Worm (Caenorhabditis elegans): ENCODE measurements around the gene thoc-5.

Gene thoc-5

ce11 chrIII:5346017-5346416, 3.2 kb downstream of the thoc-5 start, which contains the start of gene glrx-21 (continued):
- TF ChIP-seq ama-1 (optimal IDR thresholded peaks at IDR 0.05) (no peak), ama-1 (GFP tag; optimal IDR thresholded peaks at IDR 0.05) (no peak), hmg-20 (GFP tag; IDR thresholded peaks at IDR 0.05) (no peak)

DNA sequence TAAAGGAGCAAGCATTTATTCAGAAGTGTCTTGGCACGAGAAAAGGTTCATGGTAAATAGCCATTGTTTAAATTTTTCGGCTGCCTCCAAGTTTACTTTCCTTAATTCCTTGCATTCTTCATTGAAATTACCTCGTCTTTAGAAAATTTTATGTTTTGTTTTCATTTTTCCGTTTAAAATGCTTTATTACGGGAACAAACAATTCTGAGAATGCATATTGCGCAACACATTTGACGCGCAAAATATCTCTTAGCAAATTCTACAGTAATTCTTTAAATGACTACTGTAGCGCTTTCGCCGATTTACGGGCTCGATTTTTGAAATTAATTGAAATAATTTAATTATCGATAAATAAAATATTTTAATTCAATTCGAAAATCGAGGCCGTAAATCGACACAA, 4.6 kb downstream of the thoc-5 start:
- no peak for TF ChIP-seq die-1 (tag; optimal IDR thresholded peaks at IDR 0.05)
- no peak for TF ChIP-seq xnd-1 (tag; optimal IDR thresholded peaks at IDR 0.05)
- TF ChIP-seq C17E4.6 (GFP tag; IDR thresholded peaks at IDR 0.05): no peak
- TF ChIP-seq ZK185.1 (tag; optimal IDR thresholded peaks at IDR 0.05; ENCODE audit: poor library complexity, severe bottlenecking): no peak
- no peak for TF ChIP-seq sdz-38 (tag; optimal IDR thresholded peaks at IDR 0.05)
- no peak for TF ChIP-seq unc-130 (GFP tag; optimal IDR thresholded peaks at IDR 0.05)
- no peak for TF ChIP-seq somi-1 (GFP tag; optimal IDR thresholded peaks at IDR 0.05)
- TF ChIP-seq C06A6.2 (GFP tag; conservative IDR thresholded peaks at IDR 0.05): no peak
- no peak for TF ChIP-seq Y67H2A.10 (GFP tag; conservative IDR thresholded peaks at IDR 0.05)
- TF ChIP-seq ceh-58 (GFP tag; IDR thresholded peaks at IDR 0.05): no peak
- TF ChIP-seq Y53F4B.3 (GFP tag; IDR thresholded peaks at IDR 0.05): no peak
- TF ChIP-seq hmg-20 (GFP tag; IDR thresholded peaks at IDR 0.05): no peak
- no peak for TF ChIP-seq aptf-3 (GFP tag; IDR thresholded peaks at IDR 0.05)
- no peak for TF ChIP-seq madf-6 (GFP tag; IDR thresholded peaks at IDR 0.05)
- TF ChIP-seq zim-3 (tag; optimal IDR thresholded peaks at IDR 0.05): no peak
- no peak for TF ChIP-seq tlf-1 (GFP tag; optimal IDR thresholded peaks at IDR 0.05)
- no peak for TF ChIP-seq nhr-90 (tag; optimal IDR thresholded peaks at IDR 0.05)
- TF ChIP-seq F37B4.10 (GFP tag; IDR thresholded peaks at IDR 0.05): no peak
- no peak for TF ChIP-seq F52B5.7 (tag; optimal IDR thresholded peaks at IDR 0.05)

- no peak for TF ChIP-seq nfya-2 (GFP tag; IDR thresholded peaks at IDR 0.05)
- TF ChIP-seq repo-1 (tag; optimal IDR thresholded peaks at IDR 0.05): no peak
- no peak for TF ChIP-seq snpc-1.3 (tag; optimal IDR thresholded peaks at IDR 0.05; ENCODE audit: insufficient read depth)
- no peak for TF ChIP-seq B0035.1 (tag; optimal IDR thresholded peaks at IDR 0.05)
- no peak for TF ChIP-seq lag-1 (GFP tag; IDR thresholded peaks at IDR 0.05)
- no peak for TF ChIP-seq C06A6.2 (GFP tag; conservative IDR thresholded peaks at IDR 0.05)
- TF ChIP-seq attf-5 (GFP tag; optimal IDR thresholded peaks at IDR 0.05): no peak
- TF ChIP-seq snpc-4 (GFP tag; optimal IDR thresholded peaks at IDR 0.05): no peak
- no peak for TF ChIP-seq snpc-4 (tag; optimal IDR thresholded peaks at IDR 0.05)
- no peak for TF ChIP-seq C17E4.6 (GFP tag; IDR thresholded peaks at IDR 0.05)
- no peak for TF ChIP-seq akir-1 (GFP tag; optimal IDR thresholded peaks at IDR 0.05)
- TF ChIP-seq pbrm-1 (GFP tag; IDR thresholded peaks at IDR 0.05): no peak
- no peak for TF ChIP-seq gei-17 (GFP tag; optimal IDR thresholded peaks at IDR 0.05)
- no peak for TF ChIP-seq Y95B8A.8 (GFP tag; IDR thresholded peaks at IDR 0.05)
These were observed 5.6 kb downstream of the thoc-5 start for ce11 chrIII:5343555-5343954.

DNA sequence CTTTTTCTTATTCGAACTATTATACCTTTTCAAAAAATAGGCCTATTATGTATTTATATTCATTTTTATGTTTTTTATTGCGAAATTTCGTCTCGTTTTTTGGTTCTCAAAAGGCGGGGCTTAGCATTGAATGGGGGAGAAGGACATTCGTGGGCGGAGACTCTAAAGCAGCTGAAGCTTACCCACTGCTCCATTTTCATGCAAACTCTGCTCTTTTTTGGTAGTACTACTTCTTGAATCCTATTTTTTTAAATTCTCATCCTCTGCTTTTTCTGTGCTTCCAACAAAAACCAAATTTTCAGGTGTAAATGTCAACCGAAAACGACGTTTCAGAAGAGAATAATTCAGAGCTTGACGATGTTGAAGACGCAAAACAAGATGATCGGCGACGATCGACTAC, 7.8 kb downstream of the thoc-5 start, which contains the start of gene ZK121.2:
Gene ZK121.2 (plus strand): TSS at position 301 of the 400 bp plus-strand sequence.
- no peak for TF ChIP-seq cebp-1 (GFP tag; IDR thresholded peaks at IDR 0.05)
- peak; percentile 49 for TF ChIP-seq cebp-1 (tag; optimal IDR thresholded peaks at IDR 0.05)
- TF ChIP-seq mxl-1 (tag; optimal IDR thresholded peaks at IDR 0.05): no peak
- no peak for TF ChIP-seq ekl-4 (GFP tag; IDR thresholded peaks at IDR 0.05)

Data from whole organism, young adult.